Fruit fly (Drosophila melanogaster) whole organism, embryonic: Measurements from ENCODE around the gene CG6432.

ENCODE experiments used
- Adf1 ChIP-seq: fragments of 200-800 bp; sonication (Bioruptor generic); IDR thresholded peaks from 2 replicates; pipeline ENCODE4 v1.3.6; 2022; ENCODE audit warnings: missing biosample characterization, missing genetic modification characterization
- Atf6 ChIP-seq: fragments of 200-800 bp; sonication (Bioruptor generic); IDR thresholded peaks from 2 replicates; pipeline ENCODE4 v1.3.6; 2022; ENCODE audit warnings: missing biosample characterization, missing genetic modification characterization
- BtbVII ChIP-seq: fragments of 200-800 bp; sonication (Bioruptor generic); optimal IDR thresholded peaks from 3 replicates; lab custom pipeline; 2017; ENCODE audit warnings: missing biosample characterization, mild to moderate bottlenecking, missing genetic modification characterization
- CG1024 ChIP-seq: fragments of 200-800 bp; sonication (Bioruptor generic); IDR thresholded peaks from 2 replicates; pipeline ENCODE4 v1.3.6; 2022; ENCODE audit warnings: missing biosample characterization, missing genetic modification characterization
- CG10565 ChIP-seq: fragments of 200-800 bp; sonication (Bioruptor generic); optimal IDR thresholded peaks from 3 replicates; lab custom pipeline; 2016; ENCODE audit warnings: missing biosample characterization, mild to moderate bottlenecking, missing genetic modification characterization
- CG10979 ChIP-seq: fragments of 200-800 bp; sonication (Bioruptor generic); optimal IDR thresholded peaks from 2 replicates; lab custom pipeline; 2018; ENCODE audit warnings: missing biosample characterization, mild to moderate bottlenecking, missing genetic modification characterization, moderate library complexity
- CG11398 ChIP-seq: fragments of 200-800 bp; sonication (Bioruptor generic); optimal IDR thresholded peaks from 2 replicates; lab custom pipeline; 2016; ENCODE audit warnings: missing biosample characterization, missing genetic modification characterization
- CG12071 ChIP-seq: fragments of 200-800 bp; sonication (Bioruptor generic); optimal IDR thresholded peaks from 3 replicates; lab custom pipeline; 2018; ENCODE audit warnings: missing biosample characterization, mild to moderate bottlenecking, missing genetic modification characterization
- CG13424 ChIP-seq: fragments of 200-800 bp; sonication (Bioruptor generic); optimal IDR thresholded peaks from 2 replicates; lab custom pipeline; 2019; ENCODE audit warnings: missing biosample characterization, mild to moderate bottlenecking, missing genetic modification characterization, moderate library complexity
- CG13894 ChIP-seq: fragments of 200-800 bp; sonication (Bioruptor generic); optimal IDR thresholded peaks from 3 replicates; lab custom pipeline; 2018; ENCODE audit warnings: missing biosample characterization, mild to moderate bottlenecking, missing genetic modification characterization, moderate library complexity
- CG15073 ChIP-seq: fragments of 200-800 bp; sonication (Bioruptor generic); optimal IDR thresholded peaks from 2 replicates; lab custom pipeline; 2016; ENCODE audit warnings: missing biosample characterization, missing genetic modification characterization
- CG15601 ChIP-seq: fragments of 200-800 bp; sonication (Bioruptor generic); optimal IDR thresholded peaks from 3 replicates; lab custom pipeline; 2019; ENCODE audit warnings: missing biosample characterization, mild to moderate bottlenecking, missing genetic modification characterization, moderate library complexity
- CG17361 ChIP-seq: fragments of 200-800 bp; sonication (Bioruptor generic); IDR thresholded peaks from 3 replicates; pipeline ENCODE4 v1.3.6; 2022; ENCODE audit warnings: missing biosample characterization, missing genetic modification characterization
- CG18476 ChIP-seq: fragments of 200-800 bp; sonication (Bioruptor generic); optimal IDR thresholded peaks from 2 replicates; lab custom pipeline; 2016; ENCODE audit warnings: missing biosample characterization, mild to moderate bottlenecking, missing genetic modification characterization
- CG18764 ChIP-seq: fragments of 200-800 bp; sonication (Bioruptor generic); optimal IDR thresholded peaks from 3 replicates; lab custom pipeline; 2016; ENCODE audit warnings: missing biosample characterization, missing genetic modification characterization
- CG31441 ChIP-seq: fragments of 200-800 bp; sonication (Bioruptor generic); IDR thresholded peaks from 2 replicates; pipeline ENCODE4 v1.3.6; 2022; ENCODE audit warnings: missing biosample characterization, missing genetic modification characterization
- CG32532 ChIP-seq: fragments of 200-800 bp; sonication (Bioruptor generic); IDR thresholded peaks from 2 replicates; pipeline ENCODE4 v1.3.6; 2022; ENCODE audit warnings: missing biosample characterization, missing genetic modification characterization
- CG34224 ChIP-seq: fragments of 200-800 bp; sonication (Bioruptor generic); IDR thresholded peaks from 3 replicates; pipeline ENCODE4 v1.3.6; 2022; ENCODE audit warnings: missing biosample characterization, missing genetic modification characterization; ENCODE audit not compliant: partially characterized antibody
- CG34376 ChIP-seq: fragments of 200-800 bp; sonication (Bioruptor generic); optimal IDR thresholded peaks from 2 replicates; lab custom pipeline; 2018; ENCODE audit warnings: missing biosample characterization, mild to moderate bottlenecking, missing genetic modification characterization
- CG4282 ChIP-seq: fragments of 200-800 bp; sonication (Bioruptor generic); optimal IDR thresholded peaks from 2 replicates; lab custom pipeline; 2016; ENCODE audit warnings: missing biosample characterization, missing genetic modification characterization
- CG6654 ChIP-seq: fragments of 200-800 bp; sonication (Bioruptor generic); optimal IDR thresholded peaks from 2 replicates; lab custom pipeline; 2017; ENCODE audit warnings: missing biosample characterization, mild to moderate bottlenecking, missing genetic modification characterization
- CG6854 ChIP-seq: fragments of 200-800 bp; sonication (Bioruptor generic); optimal IDR thresholded peaks from 3 replicates; lab custom pipeline; 2017; ENCODE audit warnings: missing biosample characterization, mild to moderate bottlenecking, missing genetic modification characterization
- CG7928 ChIP-seq: fragments of 200-800 bp; sonication (Bioruptor generic); optimal IDR thresholded peaks from 2 replicates; lab custom pipeline; 2017; ENCODE audit warnings: missing biosample characterization, mild to moderate bottlenecking, missing genetic modification characterization
- CG8089 ChIP-seq: fragments of 200-800 bp; sonication (Bioruptor generic); optimal IDR thresholded peaks from 3 replicates; lab custom pipeline; 2016; ENCODE audit warnings: missing biosample characterization, missing genetic modification characterization
- CG8290 ChIP-seq, 3 experiments: fragments of 200-800 bp; sonication (Bioruptor generic); optimal IDR thresholded peaks; 2 replicates each; lab custom pipeline; 2016 to 2019; ENCODE audit warnings: missing biosample characterization in 3 of 3, missing genetic modification characterization in 3 of 3, mild to moderate bottlenecking in 2 of 3, moderate library complexity in 1 of 3
- CG8388 ChIP-seq: fragments of 200-800 bp; sonication (Bioruptor generic); optimal IDR thresholded peaks from 2 replicates; lab custom pipeline; 2019; ENCODE audit warnings: missing biosample characterization, mild to moderate bottlenecking, missing genetic modification characterization, moderate library complexity
- CG8765 ChIP-seq: fragments of 200-800 bp; sonication (Bioruptor generic); IDR thresholded peaks from 2 replicates; pipeline ENCODE4 v1.3.6; 2022; ENCODE audit warnings: missing biosample characterization, missing genetic modification characterization
- CG9876 ChIP-seq: fragments of 200-800 bp; sonication (Bioruptor generic); optimal IDR thresholded peaks from 2 replicates; lab custom pipeline; 2016; ENCODE audit warnings: missing biosample characterization, missing genetic modification characterization
- Deaf1 ChIP-seq: fragments of 200-800 bp; optimal IDR thresholded peaks from 3 replicates; lab custom pipeline; 2019; ENCODE audit warnings: missing biosample characterization, mild to moderate bottlenecking, missing genetic modification characterization, moderate library complexity
- Doc3 ChIP-seq: fragments of 200-800 bp; sonication (Bioruptor generic); IDR thresholded peaks from 3 replicates; pipeline ENCODE4 v1.3.6; 2022; ENCODE audit warnings: missing biosample characterization, missing genetic modification characterization; ENCODE audit not compliant: partially characterized antibody
- Hmr ChIP-seq: fragments of 200-800 bp; sonication (Bioruptor generic); optimal IDR thresholded peaks from 3 replicates; lab custom pipeline; 2017; ENCODE audit warnings: mild to moderate bottlenecking, missing biosample characterization, missing genetic modification reagents, missing genetic modification characterization
- Lhr ChIP-seq: fragments of 200-800 bp; sonication (Bioruptor generic); optimal IDR thresholded peaks from 3 replicates; lab custom pipeline; 2017; ENCODE audit warnings: mild to moderate bottlenecking, missing biosample characterization, missing genetic modification reagents, missing genetic modification characterization
- Lpt ChIP-seq: fragments of >200 bp; optimal IDR thresholded peaks from 2 replicates; lab custom pipeline; 2018; ENCODE audit warnings: missing biosample characterization, missing genetic modification characterization
- Neu2 ChIP-seq: fragments of 200-800 bp; sonication (Bioruptor generic); optimal IDR thresholded peaks from 3 replicates; lab custom pipeline; 2016; ENCODE audit warnings: missing biosample characterization, missing genetic modification characterization, borderline replicate concordance
- Trl ChIP-seq, 3 experiments: fragments of >200 bp in 2 of 3; fragments of 200-800 bp in 1 of 3; sonication (Bioruptor generic) in 1 of 3; optimal IDR thresholded peaks; 2 replicates in 1 of 3; 3 replicates in 2 of 3; lab custom pipeline; 2016 to 2017; ENCODE audit warnings: missing biosample characterization in 1 of 3, missing genetic modification characterization in 1 of 3
- ac ChIP-seq: fragments of 200-800 bp; sonication (Bioruptor generic); optimal IDR thresholded peaks from 3 replicates; lab custom pipeline; 2017; ENCODE audit warnings: missing biosample characterization, mild to moderate bottlenecking, missing genetic modification characterization
- bcd ChIP-seq: fragments of 200-800 bp; sonication (Bioruptor generic); optimal IDR thresholded peaks from 2 replicates; lab custom pipeline; 2017; ENCODE audit warnings: missing biosample characterization, mild to moderate bottlenecking, missing genetic modification characterization
- chif ChIP-seq, 2 experiments: fragments of 200-800 bp; sonication (Bioruptor generic); optimal IDR thresholded peaks; 3 replicates each; lab custom pipeline; 2016; ENCODE audit warnings: missing biosample characterization in 2 of 2, missing genetic modification characterization in 2 of 2
- crol ChIP-seq: fragments of 200-800 bp; sonication (Bioruptor generic); IDR thresholded peaks from 2 replicates; pipeline ENCODE4 v1.3.6; 2022; ENCODE audit warnings: missing biosample characterization, missing genetic modification characterization
- grn ChIP-seq: fragments of 200-800 bp; sonication (Bioruptor generic); optimal IDR thresholded peaks from 3 replicates; lab custom pipeline; 2017; ENCODE audit warnings: missing biosample characterization, missing genetic modification characterization
- nerfin-1 ChIP-seq: fragments of 200-800 bp; sonication (Bioruptor generic); optimal IDR thresholded peaks from 3 replicates; lab custom pipeline; 2019; ENCODE audit warnings: missing biosample characterization, mild to moderate bottlenecking, missing genetic modification characterization, moderate library complexity
- p53 ChIP-seq: fragments of 200-800 bp; sonication (Bioruptor generic); optimal IDR thresholded peaks from 2 replicates; lab custom pipeline; 2016; ENCODE audit warnings: missing biosample characterization, missing genetic modification characterization
- peb ChIP-seq: fragments of 200-800 bp; sonication (Bioruptor generic); IDR thresholded peaks from 2 replicates; pipeline ENCODE4 v1.3.6; 2022; ENCODE audit warnings: missing biosample characterization, missing genetic modification characterization
- psq ChIP-seq: fragments of 200-800 bp; sonication (Bioruptor generic); optimal IDR thresholded peaks from 2 replicates; lab custom pipeline; 2017; ENCODE audit warnings: missing biosample characterization, missing genetic modification characterization
- salm ChIP-seq: fragments of 200-800 bp; sonication (Bioruptor generic); optimal IDR thresholded peaks from 2 replicates; lab custom pipeline; 2018; ENCODE audit warnings: missing biosample characterization, mild to moderate bottlenecking, missing genetic modification characterization
- slbo ChIP-seq: fragments of 200-800 bp; sonication (Bioruptor generic); IDR thresholded peaks from 2 replicates; pipeline ENCODE4 v1.3.6; 2022; ENCODE audit warnings: missing biosample characterization, missing genetic modification characterization
- tap ChIP-seq: fragments of 200-800 bp; optimal IDR thresholded peaks from 3 replicates; lab custom pipeline; 2019; ENCODE audit warnings: missing biosample characterization, mild to moderate bottlenecking, missing genetic modification characterization, moderate library complexity
- trem ChIP-seq: fragments of 200-800 bp; optimal IDR thresholded peaks from 3 replicates; lab custom pipeline; 2019; ENCODE audit warnings: missing biosample characterization, mild to moderate bottlenecking, missing genetic modification characterization, moderate library complexity
- usp ChIP-seq: fragments of >200 bp; optimal IDR thresholded peaks from 2 replicates; lab custom pipeline; 2017; ENCODE audit warnings: missing biosample characterization, missing genetic modification characterization
- vvl ChIP-seq: fragments of 200-800 bp; sonication (Bioruptor generic); IDR thresholded peaks from 2 replicates; pipeline ENCODE4 v1.3.6; 2022; ENCODE audit warnings: missing biosample characterization, missing genetic modification characterization
- wek ChIP-seq: fragments of 200-800 bp; sonication (Bioruptor generic); optimal IDR thresholded peaks from 3 replicates; lab custom pipeline; 2018; ENCODE audit warnings: missing biosample characterization, mild to moderate bottlenecking, missing genetic modification characterization, moderate library complexity

Gene CG6432

dm6 chr3R:24298534-24298936, 38.2 kb upstream of the CG6432 start (continued):
- no peak for TF ChIP-seq Neu2
- TF ChIP-seq trem (tag; lab: Kevin White, UChicago) = no peak
- no peak for TF ChIP-seq Doc3 (GFP tag; lab: Robert Waterston, UW)
- no peak for TF ChIP-seq CG34224 (GFP tag; lab: Robert Waterston, UW)
- no peak for TF ChIP-seq CG10565 (GFP tag; lab: Kevin White, UChicago)
- peak; percentile 73 for TF ChIP-seq vvl
- no peak for TF ChIP-seq chif (GFP tag; optimal IDR thresholded peaks at IDR 0.05; lab: Kevin White, UChicago)
- peak; percentile 5 for TF ChIP-seq nerfin-1 (tag; lab: Kevin White, UChicago)
- peak; percentile 16 for TF ChIP-seq grn
- no peak for TF ChIP-seq psq (GFP tag; lab: Kevin White, UChicago)
- peak; percentile 52 for TF ChIP-seq wek (GFP tag; lab: Kevin White, UChicago)
- TF ChIP-seq CG6854 (GFP tag; lab: Kevin White, UChicago) = no peak
- no peak for TF ChIP-seq CG32532 (GFP tag; lab: Robert Waterston, UW)
- TF ChIP-seq Lpt (GFP tag; lab: Kevin White, UChicago) = no peak
- no peak for TF ChIP-seq CG7928
- TF ChIP-seq CG17361 (GFP tag; lab: Robert Waterston, UW) = peak; percentile 31; the same call in 1 of the 3 replicates
- no peak for TF ChIP-seq ac (GFP tag; lab: Kevin White, UChicago)
- TF ChIP-seq crol (GFP tag; lab: Robert Waterston, UW) = no peak
- no peak for TF ChIP-seq CG18476 (GFP tag; lab: Kevin White, UChicago)
- no peak for TF ChIP-seq Atf6 (GFP tag; lab: Robert Waterston, UW)
- no peak for TF ChIP-seq CG8089 (GFP tag; lab: Kevin White, UChicago)
- peak; percentile 8 for TF ChIP-seq CG13424
- peak; percentile 58 for TF ChIP-seq CG31441 (GFP tag; lab: Robert Waterston, UW)
- TF ChIP-seq bcd (GFP tag; lab: Kevin White, UChicago) = no peak
- peak; percentile 8 for TF ChIP-seq BtbVII (GFP tag; lab: Kevin White, UChicago)
- TF ChIP-seq CG18764 (GFP tag; lab: Kevin White, UChicago) = no peak
- TF ChIP-seq CG9876 (GFP tag; lab: Kevin White, UChicago) = no peak
- TF ChIP-seq CG15073 = no peak
- peak; percentile 11; the same call in 1 of the 2 replicates for TF ChIP-seq slbo (GFP tag; lab: Robert Waterston, UW)
- no peak for TF ChIP-seq CG6654 (GFP tag; lab: Kevin White, UChicago)
- no peak for TF ChIP-seq peb
- TF ChIP-seq Trl (optimal IDR thresholded peaks at IDR 0.05; lab: Kevin White, UChicago) = no peak
- TF ChIP-seq Trl (GFP tag; optimal IDR thresholded peaks at IDR 0.05; lab: Kevin White, UChicago) = no peak
- TF ChIP-seq tap (tag; lab: Kevin White, UChicago) = no peak
- peak; percentile 23 for TF ChIP-seq CG12071
- TF ChIP-seq Lhr = no peak
- no peak for TF ChIP-seq CG13894
- TF ChIP-seq CG4282 = no peak
- TF ChIP-seq CG8388 (GFP tag; lab: Kevin White, UChicago) = peak; percentile 42
- peak; percentile 26 for TF ChIP-seq Hmr
- TF ChIP-seq CG34376 = no peak
- TF ChIP-seq p53 (GFP tag; lab: Kevin White, UChicago) = no peak
- TF ChIP-seq CG8290 (GFP tag; optimal IDR thresholded peaks at IDR 0.05; lab: Kevin White, UChicago) = no peak
- no peak for TF ChIP-seq CG8290 (tag; optimal IDR thresholded peaks at IDR 0.05; lab: Kevin White, UChicago)
- no peak for TF ChIP-seq usp
- TF ChIP-seq CG11398 = no peak
- peak; percentile 33 for TF ChIP-seq CG10979 (tag; lab: Kevin White, UChicago)
- no peak for TF ChIP-seq Deaf1
- no peak for TF ChIP-seq CG15601 (tag; lab: Kevin White, UChicago)
- TF ChIP-seq CG8765 (GFP tag; lab: Robert Waterston, UW) = no peak
- TF ChIP-seq Adf1 (GFP tag; lab: Robert Waterston, UW) = no peak
- no peak for TF ChIP-seq CG1024
- TF ChIP-seq salm (tag; lab: Kevin White, UChicago) = no peak
